Fruit fly (Drosophila melanogaster): ENCODE results near the gene mip130.
A peak's percentile ranks its signal among the peaks of the same experiment; 100 is the strongest.

The mip130 gene

DNA sequence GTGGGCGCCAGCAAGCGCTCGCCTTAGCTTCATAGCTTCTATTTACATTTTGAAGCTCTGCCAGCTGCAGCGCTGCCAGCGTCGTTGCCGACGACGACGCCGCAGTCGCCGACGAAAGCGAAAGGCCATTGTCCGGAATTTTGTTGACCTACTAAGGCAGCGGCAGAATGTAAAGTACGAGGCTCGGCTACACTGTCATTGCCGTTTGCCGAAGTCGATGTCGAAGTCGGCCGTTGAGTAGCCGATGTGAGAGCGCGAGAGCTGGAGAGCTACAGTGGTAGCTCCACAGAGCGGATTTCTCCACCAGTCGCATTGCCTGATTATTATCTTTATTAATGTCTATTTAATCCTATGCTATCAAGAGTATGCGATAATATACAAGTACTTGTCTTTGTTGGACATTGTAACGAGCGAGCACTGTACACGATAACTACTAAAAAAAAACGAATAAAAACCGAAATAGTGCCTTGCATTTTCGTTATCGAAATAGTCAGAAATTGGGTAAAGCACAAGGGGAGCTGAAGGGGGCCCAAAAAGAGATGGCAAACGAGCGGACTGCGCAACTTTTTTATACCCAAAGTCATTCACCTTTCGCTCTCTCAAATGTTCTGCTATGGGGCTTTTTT is 55.7 kb downstream of the mip130 start (continued):
- TF ChIP-seq grn (GFP tag; optimal IDR thresholded peaks at IDR 0.05) (peak; percentile 84), al (GFP tag; IDR thresholded peaks at IDR 0.05) (peak; percentile 74; the same call in 1 of the 2 replicates), fu2 (GFP tag; optimal IDR thresholded peaks at IDR 0.05) (peak; percentile 89), CG2199 (GFP tag; IDR thresholded peaks at IDR 0.05) (peak; percentile 96), CG6765 (GFP tag; optimal IDR thresholded peaks at IDR 0.05) (peak; percentile 88), CG10274 (GFP tag; optimal IDR thresholded peaks at IDR 0.05) (peak; percentile 80), CG14860 (GFP tag; IDR thresholded peaks at IDR 0.05; ENCODE audit: partially characterized antibody) (no peak), croc (GFP tag; conservative IDR thresholded peaks at IDR 0.05) (peak; percentile 91), CG13123 (GFP tag; optimal IDR thresholded peaks at IDR 0.05) (peak; percentile 86), Sry-δ (GFP tag; optimal IDR thresholded peaks at IDR 0.05) (peak; percentile 62), Ets97D (GFP tag; optimal IDR thresholded peaks at IDR 0.05) (peak; percentile 76), yki (optimal IDR thresholded peaks at IDR 0.05) (no peak), CG18476 (GFP tag; optimal IDR thresholded peaks at IDR 0.05) (peak; percentile 87), Ptx1 (GFP tag; IDR thresholded peaks at IDR 0.05) (peak; percentile 97), unpg (GFP tag; optimal IDR thresholded peaks at IDR 0.05) (peak; percentile 95), CG8089 (GFP tag; optimal IDR thresholded peaks at IDR 0.05) (peak; percentile 91), CG11398 (GFP tag; optimal IDR thresholded peaks at IDR 0.05) (peak; percentile 79), CG32772 (GFP tag; IDR thresholded peaks at IDR 0.05) (peak; percentile 96), ERR (GFP tag; optimal IDR thresholded peaks at IDR 0.05) (peak; percentile 91), Dfd (GFP tag; optimal IDR thresholded peaks at IDR 0.05) (no peak), repo (GFP tag; optimal IDR thresholded peaks at IDR 0.05) (peak; percentile 92), pum (GFP tag; optimal IDR thresholded peaks at IDR 0.05) (peak; percentile 95), CG10267 (tag; optimal IDR thresholded peaks at IDR 0.05) (peak; percentile 79), tin (GFP tag; optimal IDR thresholded peaks at IDR 0.05) (peak; percentile 96), Sox102F (GFP tag; optimal IDR thresholded peaks at IDR 0.05) (peak; percentile 97), CG14441 (GFP tag; IDR thresholded peaks at IDR 0.05) (peak; percentile 97), sima (GFP tag; optimal IDR thresholded peaks at IDR 0.05) (peak; percentile 59), Hr78 (GFP tag; optimal IDR thresholded peaks at IDR 0.05) (peak in 1 of 2 experiments; percentile 77), luna (GFP tag; optimal IDR thresholded peaks at IDR 0.05) (peak; percentile 44), CG12155 (GFP tag; optimal IDR thresholded peaks at IDR 0.05) (peak; percentile 84), pfk (GFP tag; optimal IDR thresholded peaks at IDR 0.05) (peak; percentile 42), Xrp1 (GFP tag; IDR thresholded peaks at IDR 0.05) (peak; percentile 95), slbo (GFP tag; IDR thresholded peaks at IDR 0.05) (peak; percentile 96), CG15011 (GFP tag; optimal IDR thresholded peaks at IDR 0.05) (peak; percentile 82), HmgD (GFP tag; optimal IDR thresholded peaks at IDR 0.05) (peak; percentile 56), Neu2 (GFP tag; optimal IDR thresholded peaks at IDR 0.05; ENCODE audit: borderline replicate concordance) (peak; percentile 37), org-1 (GFP tag; optimal IDR thresholded peaks at IDR 0.05) (peak; percentile 91), Atf6 (GFP tag; IDR thresholded peaks at IDR 0.05) (peak; percentile 93), tup (GFP tag; optimal IDR thresholded peaks at IDR 0.05) (peak; percentile 86), jumu (GFP tag; optimal IDR thresholded peaks at IDR 0.05) (peak; percentile 91), CG4360 (GFP tag; IDR thresholded peaks at IDR 0.05) (peak; percentile 63), cas (GFP tag; IDR thresholded peaks at IDR 0.05) (peak; percentile 56; the same call in 1 of the 2 replicates), CG8281 (tag; optimal IDR thresholded peaks at IDR 0.05) (peak; percentile 82), gfzf (GFP tag; optimal IDR thresholded peaks at IDR 0.05) (no peak), HLH4C (GFP tag; IDR thresholded peaks at IDR 0.05; ENCODE audit: partially characterized antibody) (no peak), CG7928 (GFP tag; optimal IDR thresholded peaks at IDR 0.05) (peak; percentile 71), CG7357 (GFP tag; IDR thresholded peaks at IDR 0.05) (peak; percentile 89), Tbp (GFP tag; optimal IDR thresholded peaks at IDR 0.05) (no peak), ewg (GFP tag; optimal IDR thresholded peaks at IDR 0.05) (peak; percentile 92), trem (tag; optimal IDR thresholded peaks at IDR 0.05) (peak; percentile 62), CG2678 (tag; optimal IDR thresholded peaks at IDR 0.05) (peak; percentile 96)
